Worm (Caenorhabditis elegans): Measurements from ENCODE around the gene T10B5.3.
"Not testable (repeated sequence)": the region's sequence is repeated elsewhere in the genome, so short reads cannot be mapped to it uniquely, and the experiment has no call there.

Gene T10B5.3

ce11 chrV:1820016-1820415 lies 49.6 kb downstream of the T10B5.3 start:
- TF ChIP-seq dmd-9 (GFP tag; IDR thresholded peaks at IDR 0.05) (no peak), unc-62 (GFP tag; optimal IDR thresholded peaks at IDR 0.05 in 1 of 2) (peak in 1 of 2 experiments; percentile 71), unc-62 (tag; optimal IDR thresholded peaks at IDR 0.05) (no peak), set-16 (GFP tag; IDR thresholded peaks at IDR 0.05) (0 out of 2 replicates have a peak, but pooled peaks have one; percentile 13)

DNA sequence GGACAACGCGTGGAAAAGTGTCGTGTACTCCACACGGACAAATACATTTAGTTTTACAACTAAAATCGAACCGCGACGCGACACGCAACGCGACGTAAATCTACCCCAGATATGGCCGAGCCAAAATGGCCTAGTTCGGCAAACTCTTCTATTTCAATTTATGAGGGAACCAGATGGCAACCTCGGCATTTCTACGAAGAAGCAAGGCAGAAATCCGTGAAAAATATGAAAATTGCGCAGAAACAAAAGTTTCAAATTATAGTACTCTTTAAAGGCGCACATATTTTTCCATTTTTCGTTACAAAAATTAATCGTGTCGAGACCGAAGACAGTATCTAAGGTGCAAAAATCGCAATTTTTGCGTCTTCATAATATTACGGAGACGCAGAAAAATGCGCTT lies 54.8 kb downstream of the T10B5.3 start, which contains the start of gene Y46H3A.5:
TSS of gene Y46H3A.5 (minus strand) at position 101 of the 400 bp plus-strand sequence.
- TF ChIP-seq mxl-3 (GFP tag; optimal IDR thresholded peaks at IDR 0.05); ctbp-1 (GFP tag; IDR thresholded peaks at IDR 0.05); lir-3 (tag; optimal IDR thresholded peaks at IDR 0.05): not testable (repeated sequence)
